Worm (Caenorhabditis elegans) whole organism, L4 larva: ENCODE data around the gene F49A5.10.

Experiments
- D1046.2 ChIP-seq: fragments of 200-800 bp; sonication (Bioruptor generic); IDR thresholded peaks from 2 replicates; pipeline ENCODE4 v1.3.6; 2022; ENCODE audit warnings: missing genetic modification characterization, missing compliant biosample characterization
- F10B5.3 ChIP-seq: sonication (generic microtip); optimal IDR thresholded peaks from 2 replicates; lab custom pipeline; 2016; ENCODE audit warnings: mild to moderate bottlenecking, missing genetic modification characterization, missing compliant biosample characterization
- T26A8.4 ChIP-seq: fragments of 200-800 bp; sonication (Bioruptor generic); IDR thresholded peaks from 2 replicates; pipeline ENCODE4 v1.3.6; 2022; ENCODE audit warnings: missing genetic modification characterization, missing compliant biosample characterization
- Y48G9A.11 ChIP-seq: fragments of 200-800 bp; sonication (Bioruptor generic); IDR thresholded peaks from 2 replicates; pipeline ENCODE4 v1.3.6; 2022; ENCODE audit warnings: missing genetic modification reagents, missing genetic modification characterization, missing compliant biosample characterization
- Y5F2A.4 ChIP-seq: fragments of 200-800 bp; sonication (Bioruptor generic); optimal IDR thresholded peaks from 2 replicates; lab custom pipeline; 2018; ENCODE audit warnings: mild to moderate bottlenecking, missing genetic modification characterization, missing compliant biosample characterization
- aly-2 ChIP-seq: sonication (generic microtip); optimal IDR thresholded peaks from 2 replicates; lab custom pipeline; 2018; ENCODE audit warnings: missing biosample characterization, missing genetic modification characterization
- arid-1 ChIP-seq: fragments of 200-800 bp; sonication (Bioruptor generic); conservative IDR thresholded peaks from 2 replicates; pipeline ENCODE4 v1.3.6; 2022; ENCODE audit warnings: missing genetic modification reagents, missing genetic modification characterization, missing compliant biosample characterization
- ceh-62 ChIP-seq: sonication (generic microtip); optimal IDR thresholded peaks from 2 replicates; lab custom pipeline; 2017; ENCODE audit warnings: missing biosample characterization, missing genetic modification characterization
- dmd-6 ChIP-seq: fragments of 200-800 bp; sonication (Bioruptor generic); IDR thresholded peaks from 2 replicates; pipeline ENCODE4 v1.3.6; 2022; ENCODE audit warnings: missing genetic modification reagents, missing genetic modification characterization, missing compliant biosample characterization
- dmd-9 ChIP-seq: fragments of 200-800 bp; sonication (Bioruptor generic); IDR thresholded peaks from 2 replicates; pipeline ENCODE4 v1.3.6; 2022; ENCODE audit warnings: missing genetic modification reagents, missing genetic modification characterization, missing compliant biosample characterization
- dpl-1 ChIP-seq: fragments of 150-350 bp; optimal IDR thresholded peaks from 2 replicates; lab custom pipeline; 2014; ENCODE audit warnings: missing biosample characterization, missing genetic modification reagents, missing genetic modification characterization
- egl-43 ChIP-seq: fragments of 200-800 bp; sonication (Bioruptor generic); IDR thresholded peaks from 2 replicates; pipeline ENCODE4 v1.3.6; 2022; ENCODE audit warnings: missing genetic modification reagents, missing genetic modification characterization, missing compliant biosample characterization
- hlh-11 ChIP-seq: fragments of 200-800 bp; sonication (Bioruptor generic); optimal IDR thresholded peaks from 2 replicates; lab custom pipeline; 2018; ENCODE audit warnings: mild to moderate bottlenecking, missing genetic modification characterization, missing compliant biosample characterization
- hlh-30 ChIP-seq: sonication (generic microtip); optimal IDR thresholded peaks from 2 replicates; lab custom pipeline; 2017; ENCODE audit warnings: antibody characterized with exemption, mild to moderate bottlenecking, missing genetic modification characterization, missing compliant biosample characterization; ENCODE audit not compliant: insufficient read depth
- hmg-1.1 ChIP-seq: fragments of 200-800 bp; sonication (Bioruptor generic); IDR thresholded peaks from 2 replicates; pipeline ENCODE4 v1.3.6; 2022; ENCODE audit warnings: missing genetic modification reagents, missing genetic modification characterization, missing compliant biosample characterization
- lim-7 ChIP-seq: fragments of 200-800 bp; sonication (Bioruptor generic); IDR thresholded peaks from 2 replicates; pipeline ENCODE4 v1.3.6; 2022; ENCODE audit warnings: missing genetic modification characterization, missing compliant biosample characterization
- lin-13 ChIP-seq: fragments of 150-350 bp; optimal IDR thresholded peaks from 2 replicates; lab custom pipeline; 2014; ENCODE audit warnings: missing biosample characterization, missing genetic modification reagents, missing genetic modification characterization
- lin-15B ChIP-seq: fragments of 150-350 bp; sonication (generic microtip); optimal IDR thresholded peaks from 3 replicates; lab custom pipeline; 2014; ENCODE audit warnings: missing biosample characterization, missing genetic modification characterization
- madf-5 ChIP-seq, 2 experiments: fragments of 200-800 bp; sonication (Bioruptor generic); IDR thresholded peaks; 2 replicates each; pipeline ENCODE4 v1.3.6; 2022; ENCODE audit warnings: missing compliant biosample characterization in 2 of 2, missing genetic modification characterization in 2 of 2
- mdl-1 ChIP-seq, 2 experiments: fragments of 150-350 bp in 1 of 2; sonication (generic microtip) in 1 of 2; optimal IDR thresholded peaks; 2 replicates each; lab custom pipeline; 2014 to 2017; ENCODE audit warnings: missing biosample characterization in 2 of 2, missing genetic modification characterization in 2 of 2
- nhr-237 ChIP-seq: sonication (generic microtip); optimal IDR thresholded peaks from 2 replicates; lab custom pipeline; 2017; ENCODE audit warnings: missing biosample characterization, missing genetic modification characterization
- nhr-28 ChIP-seq: fragments of 150-350 bp; optimal IDR thresholded peaks from 2 replicates; lab custom pipeline; 2014; ENCODE audit warnings: missing biosample characterization, missing genetic modification characterization
- nhr-48 ChIP-seq: sonication (generic microtip); optimal IDR thresholded peaks from 2 replicates; lab custom pipeline; 2016; ENCODE audit warnings: mild to moderate bottlenecking, missing genetic modification characterization, missing compliant biosample characterization
- nhr-6 ChIP-seq: fragments of 150-350 bp; optimal IDR thresholded peaks from 2 replicates; lab custom pipeline; 2014; ENCODE audit warnings: missing biosample characterization, missing genetic modification characterization
- nhr-76 ChIP-seq: fragments of 150-350 bp; optimal IDR thresholded peaks from 2 replicates; lab custom pipeline; 2014; ENCODE audit warnings: missing biosample characterization, missing genetic modification characterization
- php-3 ChIP-seq: fragments of 200-800 bp; sonication (Bioruptor generic); IDR thresholded peaks from 2 replicates; pipeline ENCODE4 v1.3.6; 2022; ENCODE audit warnings: missing genetic modification reagents, missing genetic modification characterization, missing compliant biosample characterization
- pqm-1 ChIP-seq: sonication (generic microtip); optimal IDR thresholded peaks from 2 replicates; lab custom pipeline; 2017; ENCODE audit warnings: missing biosample characterization, missing genetic modification characterization
- saeg-2 ChIP-seq: fragments of 200-800 bp; sonication (Bioruptor generic); IDR thresholded peaks from 2 replicates; pipeline ENCODE4 v1.3.6; 2022; ENCODE audit warnings: missing genetic modification reagents, missing genetic modification characterization, missing compliant biosample characterization
- sdz-12 ChIP-seq: fragments of 200-800 bp; sonication (Bioruptor generic); optimal IDR thresholded peaks from 2 replicates; lab custom pipeline; 2018; ENCODE audit warnings: mild to moderate bottlenecking, missing genetic modification characterization, missing compliant biosample characterization
- set-16 ChIP-seq: fragments of 200-800 bp; sonication (Bioruptor generic); IDR thresholded peaks from 2 replicates; pipeline ENCODE4 v1.3.6; 2022; ENCODE audit warnings: missing genetic modification reagents, missing genetic modification characterization, missing compliant biosample characterization
- skn-1 ChIP-seq: fragments of 150-350 bp; optimal IDR thresholded peaks from 2 replicates; lab custom pipeline; 2014; ENCODE audit warnings: missing biosample characterization, missing genetic modification characterization
- spr-3 ChIP-seq: fragments of 200-800 bp; sonication (Bioruptor generic); optimal IDR thresholded peaks from 2 replicates; lab custom pipeline; 2018; ENCODE audit warnings: mild to moderate bottlenecking, missing genetic modification characterization, missing compliant biosample characterization
- tra-1 ChIP-seq: fragments of 200-800 bp; sonication (Bioruptor generic); IDR thresholded peaks from 2 replicates; pipeline ENCODE4 v1.3.6; 2022; ENCODE audit warnings: missing genetic modification reagents, missing genetic modification characterization, missing compliant biosample characterization
- unc-62 ChIP-seq, 3 experiments: fragments of 150-350 bp in 1 of 3; sonication (generic microtip); optimal IDR thresholded peaks in 2 of 3; peaks in 1 of 3; 1 replicate in 1 of 3; 2 replicates in 2 of 3; lab custom pipeline; 2014 to 2017; ENCODE audit warnings: missing biosample characterization in 3 of 3, missing genetic modification characterization in 3 of 3, missing genetic modification reagents in 3 of 3, missing genotype in 1 of 3

Gene F49A5.10

DNA sequence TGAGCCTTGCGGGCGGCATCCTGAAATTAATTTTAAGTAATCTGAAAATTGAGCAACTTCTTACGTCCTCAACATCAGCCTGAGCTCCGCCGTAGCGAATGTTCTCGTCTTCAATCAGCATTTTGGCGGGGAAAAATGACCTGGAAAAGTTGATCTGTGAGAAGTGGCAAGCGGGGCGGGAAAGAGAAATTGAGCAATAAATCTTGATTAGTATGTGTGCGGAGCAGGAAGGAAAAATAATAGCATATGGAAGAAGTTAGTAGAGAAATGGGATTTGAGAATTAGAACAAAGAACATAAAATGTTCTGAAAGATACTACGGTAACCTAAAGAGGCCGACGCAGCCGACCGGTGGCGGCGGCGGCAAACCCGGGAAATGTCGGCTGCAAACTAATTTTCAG, 40.1 kb upstream of the F49A5.10 start, which contains the start of gene tni-3:
tni-3 (minus strand) TSS at position 140 of the 400 bp plus-strand sequence.
- TF ChIP-seq nhr-48 (tag; lab: Kevin White, UChicago) = no peak
- TF ChIP-seq set-16 = no peak
- TF ChIP-seq hlh-30 (tag; lab: Kevin White, UChicago) = no peak
- no peak for TF ChIP-seq nhr-237
- no peak for TF ChIP-seq lin-15B (tag; lab: Kevin White, UChicago)
- no peak for TF ChIP-seq mdl-1 (tag; optimal IDR thresholded peaks at IDR 0.05; lab: Kevin White, UChicago)
- TF ChIP-seq skn-1 (tag; lab: Kevin White, UChicago) = no peak
- no peak for TF ChIP-seq egl-43 (GFP tag; lab: Robert Waterston, UW)
- no peak for TF ChIP-seq nhr-76 (tag; lab: Kevin White, UChicago)
- no peak for TF ChIP-seq tra-1 (GFP tag; lab: Robert Waterston, UW)
- no peak for TF ChIP-seq dpl-1 (GFP tag; lab: Kevin White, UChicago)
- TF ChIP-seq dmd-9 (GFP tag; lab: Robert Waterston, UW) = no peak
- no peak for TF ChIP-seq dmd-6 (GFP tag; lab: Robert Waterston, UW)
- no peak for TF ChIP-seq aly-2
- TF ChIP-seq arid-1 (GFP tag; lab: Robert Waterston, UW) = no peak
- TF ChIP-seq nhr-6 (tag; lab: Kevin White, UChicago) = no peak
- no peak for TF ChIP-seq hmg-1.1 (GFP tag; lab: Robert Waterston, UW)

DNA sequence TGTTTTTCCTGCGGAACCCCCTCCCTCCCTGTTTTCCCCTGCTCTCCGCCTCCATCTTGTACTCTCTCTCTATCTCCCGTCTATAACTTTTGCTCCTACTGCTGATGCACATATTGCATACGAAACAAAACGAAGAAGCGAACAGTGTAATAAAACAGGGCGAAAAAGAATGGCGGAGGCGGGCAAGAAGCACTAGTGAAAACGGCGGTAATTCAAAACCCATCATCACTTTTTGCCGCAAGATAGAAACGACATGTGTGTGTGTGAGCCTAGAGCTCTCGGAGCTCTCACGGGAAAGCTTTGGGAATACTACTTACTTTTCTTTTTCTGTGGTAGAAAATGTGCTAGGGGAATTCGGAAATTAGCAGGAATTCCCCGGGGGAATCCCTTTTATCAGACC, 39.0 kb upstream of the F49A5.10 start:
- peak; percentile 13 for TF ChIP-seq hlh-11 (tag; lab: Kevin White, UChicago)
- TF ChIP-seq madf-5 (GFP tag; IDR thresholded peaks at IDR 0.05; lab: Robert Waterston, UW) = no peak
- no peak for TF ChIP-seq lim-7
- no peak for TF ChIP-seq D1046.2 (GFP tag; lab: Robert Waterston, UW)
- peak in 1 of 2 experiments; percentile 91 for TF ChIP-seq unc-62 (GFP tag; optimal IDR thresholded peaks at IDR 0.05 in 1 of 2; lab: Kevin White, UChicago)
- TF ChIP-seq unc-62 (tag; optimal IDR thresholded peaks at IDR 0.05; lab: Kevin White, UChicago) = no peak
- TF ChIP-seq saeg-2 (GFP tag; lab: Robert Waterston, UW) = no peak
- no peak for TF ChIP-seq lin-13 (GFP tag; lab: Kevin White, UChicago)
- no peak for TF ChIP-seq Y48G9A.11 (GFP tag; lab: Robert Waterston, UW)
- TF ChIP-seq tra-1 (GFP tag; lab: Robert Waterston, UW) = no peak
- no peak for TF ChIP-seq spr-3 (GFP tag; lab: Kevin White, UChicago)

DNA sequence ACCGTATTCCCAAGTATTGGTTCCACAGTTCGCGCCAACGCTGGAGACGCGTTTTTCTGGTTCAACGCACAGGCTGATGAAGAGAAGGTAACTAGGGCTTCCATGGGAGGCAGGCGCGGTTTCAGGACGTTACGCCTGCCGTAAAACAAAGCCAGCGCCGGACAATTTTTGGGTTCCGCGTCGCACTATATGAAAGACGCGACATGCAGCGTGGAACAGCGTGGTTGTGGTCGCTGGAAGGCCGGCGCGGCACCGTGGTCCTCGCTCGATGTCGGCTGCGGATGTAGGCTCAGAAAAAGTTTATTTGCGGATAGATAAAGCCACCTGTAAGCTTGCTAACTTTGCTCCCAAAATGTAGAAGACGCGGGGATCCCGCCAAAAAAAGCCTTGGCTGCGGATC, 36.6 kb upstream of the F49A5.10 start:
- TF ChIP-seq Y5F2A.4 (no peak), dmd-6 (GFP tag; lab: Robert Waterston, UW) (no peak), set-16 (peak; percentile 59)

DNA sequence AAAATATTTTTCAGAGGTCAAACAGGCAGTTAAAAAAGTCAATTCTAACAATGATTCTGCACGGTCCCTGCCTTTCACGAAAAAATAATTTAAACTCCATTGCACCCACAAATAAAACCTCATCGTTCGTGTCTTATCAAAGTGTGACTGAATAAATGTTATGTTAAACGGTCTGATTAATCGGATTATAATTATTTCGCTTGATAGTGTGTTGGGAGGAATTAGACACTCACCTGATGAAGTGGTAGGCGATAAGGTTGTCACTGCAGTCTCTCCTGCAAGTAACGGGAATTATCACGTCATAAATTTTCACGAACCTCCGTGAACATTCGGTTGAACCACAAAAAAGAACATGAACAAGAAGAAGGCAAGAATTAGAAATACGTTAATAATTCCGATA, 34.8 kb upstream of the F49A5.10 start:
- TF ChIP-seq hlh-30 (tag; lab: Kevin White, UChicago) (no peak), hlh-11 (tag; lab: Kevin White, UChicago) (peak; percentile 60), nhr-237 (no peak), nhr-28 (tag; lab: Kevin White, UChicago) (peak; percentile 45), ceh-62 (tag; lab: Kevin White, UChicago) (no peak), hmg-1.1 (GFP tag; lab: Robert Waterston, UW) (no peak), pqm-1 (peak; percentile 88), sdz-12 (GFP tag; lab: Kevin White, UChicago) (no peak), F10B5.3 (no peak), T26A8.4 (GFP tag; lab: Robert Waterston, UW) (no peak), php-3 (GFP tag; lab: Robert Waterston, UW) (no peak), dmd-6 (GFP tag; lab: Robert Waterston, UW) (peak; percentile 74)
- TF ChIP-seq, all 104 proteins: peak for 4
